Fruit fly (Drosophila melanogaster): Measurements from ENCODE around the gene ems.

Gene ems

DNA sequence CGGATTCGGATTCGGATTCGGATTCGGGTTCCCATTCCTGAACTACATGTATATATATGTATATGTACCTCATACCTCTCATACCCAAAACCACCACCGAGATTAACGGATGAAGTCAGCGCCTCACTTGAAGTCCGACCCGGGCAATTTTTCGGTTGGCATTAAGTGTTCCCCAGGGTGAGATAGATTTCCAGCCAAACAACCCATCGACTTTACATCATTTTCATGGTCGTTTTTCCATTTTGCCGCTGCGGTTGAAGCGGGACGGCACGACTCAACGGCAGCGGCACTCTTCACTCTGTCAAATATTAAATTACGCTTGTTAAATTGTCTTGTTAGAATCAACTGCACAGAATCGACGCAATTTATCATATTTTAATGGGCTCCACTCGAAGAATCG, 28.6 kb downstream of the ems start (continued):
- TF ChIP-seq phol (tag; optimal IDR thresholded peaks at IDR 0.05) (peak; percentile 3), pros (GFP tag; optimal IDR thresholded peaks at IDR 0.05) (peak; percentile 80), tap (tag; optimal IDR thresholded peaks at IDR 0.05) (no peak), vnd (GFP tag; IDR thresholded peaks at IDR 0.05; ENCODE audit: partially characterized antibody) (no peak), fu2 (GFP tag; optimal IDR thresholded peaks at IDR 0.05) (no peak), B-H1 (GFP tag; IDR thresholded peaks at IDR 0.05) (no peak), Dref (GFP tag; IDR thresholded peaks at IDR 0.05) (no peak), CG8478 (optimal IDR thresholded peaks at IDR 0.05) (no peak), CG11456 (GFP tag; IDR thresholded peaks at IDR 0.05) (no peak), prd (optimal IDR thresholded peaks at IDR 0.05) (no peak), prd (GFP tag; IDR thresholded peaks at IDR 0.05) (no peak), Pdp1 (GFP tag; optimal IDR thresholded peaks at IDR 0.05) (no peak), trh (GFP tag; optimal IDR thresholded peaks at IDR 0.05) (no peak), sqz (GFP tag; optimal IDR thresholded peaks at IDR 0.05) (peak; percentile 2), dati (GFP tag; IDR thresholded peaks at IDR 0.05) (no peak), CG2120 (GFP tag; optimal IDR thresholded peaks at IDR 0.05) (no peak), hth (optimal IDR thresholded peaks at IDR 0.05) (no peak), pnt (GFP tag; optimal IDR thresholded peaks at IDR 0.05) (no peak), ara (GFP tag; IDR thresholded peaks at IDR 0.05) (no peak), D (optimal IDR thresholded peaks at IDR 0.05) (no peak), D (GFP tag; optimal IDR thresholded peaks at IDR 0.05) (no peak), Doc2 (GFP tag; IDR thresholded peaks at IDR 0.05) (no peak), NC2β (GFP tag; optimal IDR thresholded peaks at IDR 0.05) (no peak)

DNA sequence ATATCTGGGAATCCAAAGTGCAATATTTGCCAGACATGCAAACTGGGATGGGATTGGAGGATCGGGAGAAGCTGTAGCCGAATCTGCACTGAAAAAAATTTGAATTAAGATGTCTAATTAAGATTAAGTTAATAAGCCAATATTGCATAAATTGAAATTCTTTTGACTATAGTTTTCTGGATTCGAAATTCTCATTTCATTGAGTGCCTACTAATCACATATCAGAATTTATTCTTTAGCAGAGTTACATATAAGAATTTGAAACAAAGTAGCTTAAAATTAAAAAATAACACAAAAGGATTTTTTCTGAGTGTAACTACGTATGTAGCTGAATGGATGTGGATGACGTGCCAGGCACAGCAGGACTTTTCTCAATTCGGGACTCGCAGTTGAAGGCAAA, 30.2 kb downstream of the ems start:
- peak; percentile 2 for TF ChIP-seq dmrt11E (tag; optimal IDR thresholded peaks at IDR 0.05)
- TF ChIP-seq Eip74EF (GFP tag; optimal IDR thresholded peaks at IDR 0.05): no peak

DNA sequence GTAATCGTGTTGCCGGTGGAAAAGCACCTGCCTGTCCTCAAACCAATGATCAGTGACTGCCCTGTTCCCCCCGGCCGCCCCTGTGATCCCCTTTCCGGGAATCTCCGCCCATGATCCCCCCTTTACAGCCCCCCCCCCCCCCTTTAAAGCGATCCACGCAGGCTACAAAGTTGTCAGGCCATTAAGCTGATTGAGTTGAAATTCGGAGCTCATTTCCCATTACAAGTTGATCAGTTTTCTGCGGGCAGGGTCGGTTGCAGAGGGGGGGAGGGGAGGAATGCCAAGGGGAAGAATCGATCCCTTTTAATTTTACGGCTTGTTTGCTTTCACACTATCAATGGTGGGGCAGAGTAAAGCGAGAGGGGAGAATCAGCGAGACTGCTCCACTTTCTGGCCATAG, 32.3 kb downstream of the ems start:
- TF ChIP-seq gcm (GFP tag; optimal IDR thresholded peaks at IDR 0.05) (peak; percentile 10), ken (GFP tag; IDR thresholded peaks at IDR 0.05) (0 out of 3 replicates have a peak, but pooled peaks have one; percentile 13), cg (GFP tag; optimal IDR thresholded peaks at IDR 0.05) (no peak), crol (GFP tag; IDR thresholded peaks at IDR 0.05) (peak; percentile 70)

DNA sequence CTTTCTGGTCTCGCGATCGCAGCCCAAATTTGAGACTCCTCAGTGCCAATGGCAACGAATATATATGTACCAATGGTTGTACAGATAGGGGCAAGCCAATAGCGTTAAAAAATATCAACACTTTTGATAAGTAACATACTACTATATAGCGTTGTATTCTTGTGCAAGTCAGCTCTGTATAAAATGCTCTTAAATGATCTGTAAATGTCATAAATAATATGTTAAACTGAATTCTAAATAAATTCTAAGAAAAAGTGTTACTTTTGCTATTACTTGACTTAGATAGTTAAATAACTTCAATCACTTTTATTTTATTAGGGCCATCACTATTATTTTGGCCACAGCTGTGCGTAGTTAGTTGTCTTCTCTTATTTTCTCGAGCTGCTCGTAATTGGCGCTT, 33.0 kb downstream of the ems start:
- TF ChIP-seq Deaf1 (tag; optimal IDR thresholded peaks at IDR 0.05): no peak

DNA sequence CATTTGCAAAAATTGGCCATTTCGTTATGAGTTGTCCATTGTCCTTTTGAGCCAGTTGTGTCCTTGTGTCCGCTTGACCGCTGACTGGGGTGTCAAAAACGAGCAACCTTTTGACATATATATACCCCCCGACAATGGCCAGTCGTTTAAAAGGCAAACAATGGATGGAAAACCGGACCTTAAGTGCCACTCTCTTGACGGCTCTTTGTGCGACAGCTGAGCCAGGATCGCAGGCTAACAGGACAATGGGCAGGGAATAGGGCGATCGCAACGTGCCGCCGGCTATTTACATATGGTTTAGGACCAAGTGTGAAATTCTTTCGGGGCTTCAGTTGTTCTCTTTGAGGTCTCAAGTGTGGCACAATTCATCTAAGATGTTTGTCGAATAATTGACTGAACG, 34.7 kb downstream of the ems start:
- peak in 1 of 2 experiments; percentile 97 for TF ChIP-seq tll (GFP tag; optimal IDR thresholded peaks at IDR 0.05)
- TF ChIP-seq cad (GFP tag; optimal IDR thresholded peaks at IDR 0.05): peak; percentile 24
- TF ChIP-seq twi (tag; optimal IDR thresholded peaks at IDR 0.05): peak; percentile 54
- peak; percentile 74 for TF ChIP-seq D (optimal IDR thresholded peaks at IDR 0.05)
- TF ChIP-seq D (GFP tag; optimal IDR thresholded peaks at IDR 0.05): no peak
- TF ChIP-seq Usf (GFP tag; optimal IDR thresholded peaks at IDR 0.05): no peak
- no peak for TF ChIP-seq Hmx (GFP tag; optimal IDR thresholded peaks at IDR 0.05)
- TF ChIP-seq jigr1 (GFP tag; IDR thresholded peaks at IDR 0.05): no peak

All from whole organism, embryonic.